Worm (Caenorhabditis elegans): Measurements from ENCODE around the gene fbxb-82.
A peak's percentile ranks its signal among the peaks of the same experiment; 100 is the strongest.

fbxb-82 gene

DNA sequence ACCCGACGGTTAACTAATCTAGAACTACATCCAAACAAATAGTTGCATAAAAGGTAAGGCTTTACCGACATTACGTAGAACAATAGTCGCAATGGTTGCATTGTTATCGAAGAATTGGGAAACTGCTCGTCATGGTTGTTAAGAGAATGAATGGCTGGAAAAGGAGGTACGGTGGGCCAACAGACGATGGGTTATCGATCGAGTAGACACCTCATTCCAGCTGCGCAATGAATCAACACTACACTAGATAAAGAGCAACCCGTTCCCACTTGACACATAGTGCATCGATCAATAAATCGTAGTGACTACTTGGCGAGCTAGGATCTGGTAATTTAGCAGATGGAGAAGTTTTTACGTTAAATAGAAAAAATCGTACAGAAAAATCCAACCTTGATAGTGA lies 2.1 kb upstream of the fbxb-82 start, which contains the start of the genes T17A3.12 and fbxb-83:
Gene T17A3.12, minus strand, starts transcription at position 101 of the 400 bp plus-strand sequence.
Gene fbxb-83, minus strand, starts transcription at position 134 of the 400 bp plus-strand sequence.
- TF ChIP-seq sox-4 (tag; optimal IDR thresholded peaks at IDR 0.05) = no peak
- no peak for TF ChIP-seq sdc-2 (tag; optimal IDR thresholded peaks at IDR 0.05)
- no peak for TF ChIP-seq ceh-45 (GFP tag; IDR thresholded peaks at IDR 0.05)
- TF ChIP-seq sox-2 (GFP tag; IDR thresholded peaks at IDR 0.05) = no peak
- TF ChIP-seq fkh-10 (GFP tag; optimal IDR thresholded peaks at IDR 0.05) = no peak
- no peak for TF ChIP-seq ama-1 (optimal IDR thresholded peaks at IDR 0.05)
- TF ChIP-seq nhr-11 (tag; optimal IDR thresholded peaks at IDR 0.05) = no peak
- no peak for TF ChIP-seq ttx-3 (tag; optimal IDR thresholded peaks at IDR 0.05)
- no peak for TF ChIP-seq fax-1 (tag; optimal IDR thresholded peaks at IDR 0.05)
- no peak for TF ChIP-seq unc-55 (GFP tag; optimal IDR thresholded peaks at IDR 0.05)

DNA sequence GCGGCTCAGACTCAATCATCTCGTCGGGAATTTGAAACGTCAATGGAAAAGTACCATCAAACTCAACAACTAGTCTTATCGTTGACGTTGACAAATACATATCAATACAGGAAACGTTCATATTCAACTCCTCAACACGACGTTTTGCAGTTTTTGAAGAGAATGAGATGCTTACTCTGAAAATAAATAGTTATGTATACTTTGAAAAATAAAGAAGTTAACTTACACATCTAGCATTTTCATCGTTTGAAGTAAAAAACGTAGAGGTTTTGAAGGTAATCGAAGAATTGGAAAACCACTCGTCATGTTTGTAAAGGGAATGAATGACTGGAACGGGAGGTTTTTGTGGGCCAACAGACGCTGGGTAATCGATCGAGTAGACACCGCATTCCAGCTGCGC lies 2.1 kb downstream of the fbxb-82 start, which contains the start of gene fbxb-81:
Gene fbxb-81, minus strand, starts transcription at position 314 of the 400 bp plus-strand sequence.
- TF ChIP-seq lin-11 (tag; optimal IDR thresholded peaks at IDR 0.05) (no peak), T23F11.4 (GFP tag; optimal IDR thresholded peaks at IDR 0.05) (no peak), syd-9 (tag; optimal IDR thresholded peaks at IDR 0.05) (no peak), fax-1 (tag; optimal IDR thresholded peaks at IDR 0.05) (no peak), madf-2 (tag; optimal IDR thresholded peaks at IDR 0.05) (no peak)

DNA sequence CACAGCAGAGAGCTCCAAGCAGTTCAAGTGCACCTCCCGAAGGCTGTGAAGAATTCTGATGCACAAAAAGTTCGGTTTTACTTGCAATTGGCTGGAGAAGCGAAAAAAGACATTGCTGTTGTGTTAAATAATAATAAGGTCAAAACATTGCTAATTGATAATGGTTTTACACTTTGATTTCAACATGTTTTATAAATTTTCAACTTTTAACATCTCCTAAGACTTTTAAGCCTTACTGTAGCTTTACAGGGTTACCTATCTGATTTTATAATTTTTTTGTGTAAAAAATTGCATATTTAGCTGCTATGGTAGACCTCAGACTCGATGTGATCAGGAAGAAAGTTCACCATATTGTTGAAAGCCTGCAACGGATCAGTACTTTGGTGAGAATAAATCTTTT lies 8.8 kb downstream of the fbxb-82 start, which contains the start of gene pals-25:
Gene pals-25, plus strand, starts transcription at position 301 of the 400 bp plus-strand sequence.
- TF ChIP-seq ceh-30 (tag; optimal IDR thresholded peaks at IDR 0.05) (no peak), eyg-1 (tag; optimal IDR thresholded peaks at IDR 0.05) (no peak), pha-4 (tag; optimal IDR thresholded peaks at IDR 0.05) (no peak), elt-2 (tag; optimal IDR thresholded peaks at IDR 0.05) (no peak), unc-3 (GFP tag; conservative IDR thresholded peaks at IDR 0.05) (no peak), unc-3 (tag; optimal IDR thresholded peaks at IDR 0.05) (no peak), pha-2 (tag; optimal IDR thresholded peaks at IDR 0.05) (no peak), ceh-14 (tag; optimal IDR thresholded peaks at IDR 0.05) (no peak), sox-2 (GFP tag; IDR thresholded peaks at IDR 0.05) (no peak), rnt-1 (tag; optimal IDR thresholded peaks at IDR 0.05) (no peak), ztf-16 (tag; optimal IDR thresholded peaks at IDR 0.05) (no peak), ceh-6 (GFP tag; optimal IDR thresholded peaks at IDR 0.05) (no peak), ceh-45 (GFP tag; IDR thresholded peaks at IDR 0.05) (no peak), unc-55 (GFP tag; optimal IDR thresholded peaks at IDR 0.05) (no peak), ama-1 (optimal IDR thresholded peaks at IDR 0.05) (no peak), tbx-2 (tag; optimal IDR thresholded peaks at IDR 0.05) (no peak), hlh-8 (tag; optimal IDR thresholded peaks at IDR 0.05) (no peak)

DNA sequence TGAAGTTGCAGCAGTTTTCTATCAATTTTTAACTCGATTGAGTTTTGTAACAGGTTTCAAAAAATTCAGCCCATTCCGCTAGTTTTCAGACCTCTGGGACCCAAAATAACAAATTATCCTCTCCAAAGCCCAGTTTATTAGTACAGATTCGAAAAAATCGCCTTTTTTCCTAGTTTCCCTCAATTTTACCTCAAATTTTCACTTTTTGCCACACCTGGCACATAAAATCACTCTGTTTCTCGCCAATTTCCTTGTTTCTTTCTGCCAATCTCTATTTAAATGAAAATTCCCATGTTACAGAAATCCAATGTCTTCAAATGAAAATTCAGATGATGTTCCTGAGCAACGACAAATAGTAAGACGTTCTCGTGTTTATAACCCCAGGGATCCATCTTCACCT lies 10.9 kb downstream of the fbxb-82 start, which contains the start of gene pals-22:
Gene pals-22, plus strand, starts transcription at position 301 of the 400 bp plus-strand sequence.
- TF ChIP-seq Y22D7AL.16 (tag; optimal IDR thresholded peaks at IDR 0.05) = no peak
- no peak for TF ChIP-seq syd-9 (tag; optimal IDR thresholded peaks at IDR 0.05)
- TF ChIP-seq nhr-11 (tag; optimal IDR thresholded peaks at IDR 0.05) = no peak
- no peak for TF ChIP-seq fkh-6 (tag; optimal IDR thresholded peaks at IDR 0.05)
- no peak for TF ChIP-seq odd-2 (tag; optimal IDR thresholded peaks at IDR 0.05)
- TF ChIP-seq elt-2 (tag; optimal IDR thresholded peaks at IDR 0.05) = no peak
- TF ChIP-seq ceh-14 (tag; optimal IDR thresholded peaks at IDR 0.05) = no peak
- no peak for TF ChIP-seq sdc-2 (tag; optimal IDR thresholded peaks at IDR 0.05)
- TF ChIP-seq pha-4 (tag; optimal IDR thresholded peaks at IDR 0.05) = no peak
- TF ChIP-seq npax-4 (tag; optimal IDR thresholded peaks at IDR 0.05) = no peak
- no peak for TF ChIP-seq fax-1 (tag; optimal IDR thresholded peaks at IDR 0.05)
- no peak for TF ChIP-seq sox-2 (GFP tag; IDR thresholded peaks at IDR 0.05)
- no peak for TF ChIP-seq ceh-6 (GFP tag; optimal IDR thresholded peaks at IDR 0.05)
- TF ChIP-seq hlh-30 (tag; optimal IDR thresholded peaks at IDR 0.05; ENCODE audit: insufficient read depth) = no peak
- no peak for TF ChIP-seq pat-9 (tag; optimal IDR thresholded peaks at IDR 0.05)
- TF ChIP-seq lin-11 (tag; optimal IDR thresholded peaks at IDR 0.05) = no peak
- TF ChIP-seq elt-4 (tag; optimal IDR thresholded peaks at IDR 0.05) = no peak
- no peak for TF ChIP-seq unc-3 (GFP tag; conservative IDR thresholded peaks at IDR 0.05)
- TF ChIP-seq unc-3 (tag; optimal IDR thresholded peaks at IDR 0.05) = no peak

DNA sequence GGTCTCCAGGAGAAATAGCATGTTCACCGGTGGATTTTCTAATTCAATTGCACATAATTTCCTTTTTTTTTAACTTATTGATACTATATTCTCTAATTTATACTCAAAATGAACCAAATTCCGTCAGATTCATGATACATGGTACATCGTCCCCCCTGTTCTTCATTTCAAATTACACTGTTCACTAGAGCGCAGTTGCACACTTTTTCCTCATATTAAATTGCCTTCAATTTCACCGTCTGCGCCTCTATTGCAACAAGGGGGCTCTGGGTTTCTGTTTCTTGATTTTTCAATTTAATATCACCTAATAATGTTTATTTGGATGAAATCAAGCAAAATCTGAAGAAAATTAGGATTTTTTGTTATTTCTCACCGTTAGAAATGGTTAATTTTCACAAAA lies 11.4 kb downstream of the fbxb-82 start:
- TF ChIP-seq hlh-15 (tag; optimal IDR thresholded peaks at IDR 0.05) = no peak
- TF ChIP-seq ceh-31 (tag; optimal IDR thresholded peaks at IDR 0.05) = peak; percentile 41
- peak; percentile 53 for TF ChIP-seq ceh-34 (tag; optimal IDR thresholded peaks at IDR 0.05)
- TF ChIP-seq pax-1 (tag; optimal IDR thresholded peaks at IDR 0.05) = no peak
- TF ChIP-seq ceh-14 (tag; optimal IDR thresholded peaks at IDR 0.05) = peak; percentile 43
- TF ChIP-seq ceh-6 (GFP tag; optimal IDR thresholded peaks at IDR 0.05) = no peak
- TF ChIP-seq unc-42 (tag; optimal IDR thresholded peaks at IDR 0.05) = peak; percentile 91
- peak; percentile 34 for TF ChIP-seq nfya-1 (tag; optimal IDR thresholded peaks at IDR 0.05)
- peak; percentile 4 for TF ChIP-seq lim-6 (tag; optimal IDR thresholded peaks at IDR 0.05)

Data from whole organism, late embryonic.